Fruit fly (Drosophila melanogaster): ENCODE data around the gene CG8813.

The CG8813 gene

DNA sequence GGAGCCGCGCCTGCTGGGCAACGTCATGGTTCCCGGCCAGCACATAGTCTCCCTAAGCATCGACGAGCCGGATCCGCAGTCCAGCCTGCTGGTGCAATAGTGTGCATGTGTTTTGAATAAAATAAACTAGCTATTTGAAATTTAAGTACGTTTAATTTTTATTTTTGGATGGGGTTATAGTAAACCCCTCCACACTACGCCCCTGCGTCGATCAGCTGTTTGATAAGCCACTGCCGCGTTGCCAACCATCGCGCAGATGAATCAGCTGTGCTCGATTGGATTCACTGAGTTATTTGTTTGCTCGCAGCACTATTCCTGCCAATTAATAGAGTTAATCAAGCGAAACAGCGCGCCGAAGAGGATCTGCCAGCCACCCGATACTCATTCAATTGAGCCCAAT lies 9.4 kb downstream of the CG8813 start, which contains the start of gene RabGGTb (continued):
- TF ChIP-seq CG11294 (GFP tag; IDR thresholded peaks at IDR 0.05) (peak; percentile 33; the same call in 1 of the 2 replicates), salr (GFP tag; optimal IDR thresholded peaks at IDR 0.05) (no peak), CG9139 (GFP tag; optimal IDR thresholded peaks at IDR 0.05) (no peak), Gug (GFP tag; IDR thresholded peaks at IDR 0.05) (peak; percentile 54), CG32006 (GFP tag; optimal IDR thresholded peaks at IDR 0.05) (peak; percentile 56), acj6 (GFP tag; optimal IDR thresholded peaks at IDR 0.05) (peak; percentile 72), eg (GFP tag; IDR thresholded peaks at IDR 0.05) (peak; percentile 85), spab (GFP tag; optimal IDR thresholded peaks at IDR 0.05) (no peak), CG16779 (tag; optimal IDR thresholded peaks at IDR 0.05) (no peak), Sox15 (GFP tag; optimal IDR thresholded peaks at IDR 0.05) (no peak), CG11902 (GFP tag; optimal IDR thresholded peaks at IDR 0.05) (peak; percentile 15), ss (GFP tag; optimal IDR thresholded peaks at IDR 0.05) (peak in 1 of 2 experiments; percentile 12), CG10631 (GFP tag; optimal IDR thresholded peaks at IDR 0.05) (peak; percentile 46), CG4318 (GFP tag; optimal IDR thresholded peaks at IDR 0.05) (no peak), CG8319 (GFP tag; optimal IDR thresholded peaks at IDR 0.05) (peak; percentile 1), Ets96B (tag; optimal IDR thresholded peaks at IDR 0.05) (peak; percentile 21), topi (GFP tag; optimal IDR thresholded peaks at IDR 0.05) (peak; percentile 54), CG11762 (GFP tag; optimal IDR thresholded peaks at IDR 0.05; ENCODE audit: insufficient read depth) (peak; percentile 39), CG10669 (GFP tag; optimal IDR thresholded peaks at IDR 0.05) (peak; percentile 17), vri (GFP tag; optimal IDR thresholded peaks at IDR 0.05) (peak; percentile 22), Eip75B (GFP tag; optimal IDR thresholded peaks at IDR 0.05) (peak; percentile 52), CG6163 (GFP tag; IDR thresholded peaks at IDR 0.05) (peak; percentile 86), fd59A (GFP tag; optimal IDR thresholded peaks at IDR 0.05) (peak; percentile 21)

DNA sequence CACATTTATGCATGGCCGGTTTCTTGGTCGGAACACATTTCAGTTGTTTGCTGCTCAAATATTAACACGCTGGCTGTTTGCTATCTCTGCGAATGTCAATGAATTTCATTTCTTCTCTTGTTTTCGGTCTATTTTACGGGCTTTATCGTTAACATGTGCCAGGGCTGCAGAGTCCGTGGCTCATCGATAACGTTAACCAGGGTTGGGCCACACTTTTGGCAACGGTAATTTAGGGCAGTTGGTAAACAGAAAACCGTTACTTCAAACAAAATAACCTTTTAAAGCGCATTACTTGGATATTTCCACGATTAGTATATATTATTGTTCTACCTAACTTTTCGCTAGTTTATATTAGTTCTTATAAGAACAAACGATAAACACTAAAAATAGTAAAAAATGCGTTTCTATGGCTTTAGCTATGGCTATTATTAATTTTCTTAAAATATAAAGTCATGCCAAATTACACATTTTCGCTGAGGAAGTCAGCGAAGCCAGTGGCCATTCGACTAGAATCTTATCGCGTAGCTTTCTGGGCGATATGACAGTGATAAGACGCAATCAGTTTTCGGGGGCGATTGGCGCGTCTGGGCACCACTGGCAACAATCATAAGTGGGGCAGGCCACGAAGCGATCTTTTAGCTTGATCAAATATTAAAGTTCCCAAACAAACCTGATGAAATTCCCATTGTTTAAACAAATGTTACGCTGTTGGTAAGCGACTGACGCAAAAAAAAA lies 13.7 kb downstream of the CG8813 start:
- TF ChIP-seq Sox14 (GFP tag; optimal IDR thresholded peaks at IDR 0.05) (peak; percentile 5), fd85E (GFP tag; optimal IDR thresholded peaks at IDR 0.05) (no peak), Smox (GFP tag; optimal IDR thresholded peaks at IDR 0.05) (peak; percentile 41), fd59A (GFP tag; optimal IDR thresholded peaks at IDR 0.05) (no peak), CG10669 (GFP tag; optimal IDR thresholded peaks at IDR 0.05) (no peak), Sox102F (GFP tag; optimal IDR thresholded peaks at IDR 0.05) (peak; percentile 27), CG3919 (GFP tag; optimal IDR thresholded peaks at IDR 0.05) (peak; percentile 7), CG11294 (GFP tag; IDR thresholded peaks at IDR 0.05) (no peak), lz (GFP tag; optimal IDR thresholded peaks at IDR 0.05) (peak; percentile 66), fkh (GFP tag; optimal IDR thresholded peaks at IDR 0.05) (peak; percentile 76), CG16779 (tag; optimal IDR thresholded peaks at IDR 0.05) (no peak), topi (GFP tag; optimal IDR thresholded peaks at IDR 0.05) (peak; percentile 29), Eip75B (GFP tag; optimal IDR thresholded peaks at IDR 0.05) (peak; percentile 24), pdm3 (GFP tag; optimal IDR thresholded peaks at IDR 0.05) (peak; percentile 22), ss (GFP tag; optimal IDR thresholded peaks at IDR 0.05) (peak in 1 of 2 experiments; percentile 22), Hr39 (GFP tag; optimal IDR thresholded peaks at IDR 0.05) (no peak), Eip93F (GFP tag; optimal IDR thresholded peaks at IDR 0.05) (peak; percentile 14), eg (GFP tag; IDR thresholded peaks at IDR 0.05) (peak; percentile 30; the same call in 1 of the 3 replicates), cyc (GFP tag; optimal IDR thresholded peaks at IDR 0.05) (peak; percentile 35), vri (GFP tag; optimal IDR thresholded peaks at IDR 0.05) (peak; percentile 20), CG6792 (GFP tag; optimal IDR thresholded peaks at IDR 0.05) (peak; percentile 10), acj6 (GFP tag; optimal IDR thresholded peaks at IDR 0.05) (peak; percentile 3), CG6163 (GFP tag; IDR thresholded peaks at IDR 0.05) (peak; percentile 51; the same call in 2 of the 3 replicates), esn (GFP tag; optimal IDR thresholded peaks at IDR 0.05) (peak; percentile 50), Met (GFP tag; optimal IDR thresholded peaks at IDR 0.05) (peak; percentile 55), CG31627 (GFP tag; optimal IDR thresholded peaks at IDR 0.05) (peak; percentile 26), CG34406 (GFP tag; optimal IDR thresholded peaks at IDR 0.05) (peak; percentile 27), Ets21C (GFP tag; optimal IDR thresholded peaks at IDR 0.05) (peak; percentile 7), svp (GFP tag) (peak; percentile 71)

All from whole organism, prepupa.